Fruit fly (Drosophila melanogaster) Kc167 (cell line): ENCODE results near the gene CG16903.

Experiments used
- Myc ChIP-seq: fragments of >200 bp; optimal IDR thresholded peaks from 2 replicates; lab custom pipeline; 2017; ENCODE audit warnings: missing external identifiers
- Sin3A ChIP-seq: fragments of >200 bp; optimal IDR thresholded peaks from 2 replicates; lab custom pipeline; 2018; ENCODE audit warnings: missing external identifiers
- h ChIP-seq: fragments of >200 bp; optimal IDR thresholded peaks from 3 replicates; lab custom pipeline; 2018; ENCODE audit warnings: missing external identifiers
- insv ChIP-seq: fragments of >200 bp; optimal IDR thresholded peaks from 3 replicates; lab custom pipeline; 2018; ENCODE audit warnings: missing external identifiers
- psq ChIP-seq: fragments of >200 bp; optimal IDR thresholded peaks from 2 replicates; lab custom pipeline; 2017; ENCODE audit warnings: missing external identifiers
- ttk ChIP-seq: sonication (Bioruptor generic); optimal IDR thresholded peaks from 2 replicates; lab custom pipeline; 2017; ENCODE audit warnings: missing external identifiers

CG16903 gene

DNA sequence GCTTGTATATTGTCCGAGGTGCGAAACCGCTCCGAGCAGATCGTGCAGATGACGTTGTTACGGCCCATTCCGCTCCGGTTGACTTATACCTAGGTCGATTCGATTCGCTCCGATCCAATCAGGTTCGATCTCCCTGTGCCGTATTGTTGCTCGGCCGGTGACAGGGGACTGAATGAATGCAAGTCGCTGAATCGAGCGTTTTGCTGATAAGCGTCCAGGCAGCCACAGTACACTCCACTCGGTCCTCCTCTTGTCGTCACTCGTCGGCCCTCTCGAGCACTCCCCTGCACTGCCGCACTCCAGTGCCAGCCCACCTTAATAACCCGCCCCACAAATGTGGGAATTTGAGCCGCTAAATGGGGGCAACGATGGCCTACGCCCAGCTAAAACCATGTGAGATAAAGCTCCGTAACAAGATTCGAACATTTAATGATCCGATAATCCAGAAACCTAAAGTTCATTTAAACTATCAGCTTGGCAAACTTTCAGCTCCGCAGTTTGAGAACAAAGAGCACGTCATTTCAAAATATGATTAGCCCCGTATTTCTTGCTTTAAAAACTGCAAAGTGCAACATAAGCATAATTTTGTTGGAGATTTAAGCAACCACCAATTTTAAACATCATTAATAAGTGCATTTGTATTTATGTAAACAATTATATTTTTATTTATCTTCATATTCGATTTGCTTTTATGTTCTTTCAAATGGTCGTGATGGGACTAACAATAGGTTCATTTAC lies 36.4 kb downstream of the CG16903 start, which contains the start of gene CG4325:
CG4325 (minus strand) TSS at position 159 of the 738 bp plus-strand sequence.
- TF ChIP-seq insv (no peak), Sin3A (no peak), psq (no peak), ttk (lab: Kevin White, UChicago) (no peak), h (lab: Kevin White, UChicago) (no peak), Myc (lab: Kevin White, UChicago) (no peak)

DNA sequence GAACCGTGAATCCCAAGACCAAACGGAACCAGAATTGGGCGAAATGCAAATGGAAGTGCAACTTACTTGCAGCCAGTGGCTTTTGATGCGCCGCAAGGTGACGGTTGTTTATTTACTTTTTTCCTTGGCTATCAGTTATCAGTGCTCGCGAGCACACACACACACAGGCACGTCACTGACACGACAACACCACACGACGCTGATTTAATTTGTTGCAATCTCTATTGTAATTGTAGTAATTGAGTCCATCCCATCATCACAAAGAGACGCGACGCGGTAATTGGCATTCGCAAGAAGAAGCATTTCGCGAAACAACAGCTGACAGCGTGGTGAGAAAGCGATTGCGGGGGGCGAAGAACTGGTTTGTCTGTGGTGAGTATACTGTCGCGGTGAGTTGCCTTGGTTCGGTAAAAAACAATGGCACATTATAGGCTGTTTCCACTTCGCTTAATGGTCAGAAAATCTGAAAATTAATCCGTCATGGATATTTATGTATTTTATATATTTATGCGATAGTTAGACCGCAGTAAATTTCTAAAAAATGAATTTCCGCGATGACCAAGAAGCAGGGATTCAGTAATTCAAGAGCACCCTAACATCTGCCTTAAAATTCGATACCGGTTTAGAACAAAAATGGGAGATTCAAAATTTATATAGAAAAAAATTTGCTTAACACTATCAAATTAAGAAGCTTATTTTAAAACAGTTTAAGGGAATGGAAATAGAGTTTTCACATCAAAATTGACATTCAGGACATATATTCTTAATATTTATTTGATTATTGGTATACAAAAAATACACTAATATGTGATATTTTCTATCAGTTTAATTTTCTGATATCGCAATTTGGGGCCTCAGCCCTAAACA lies 38.0 kb downstream of the CG16903 start, which contains the start of the genes Actn and usp:
Actn (minus strand) TSS at position 331 of the 867 bp plus-strand sequence.
usp (minus strand) TSS at position 331 of the 867 bp plus-strand sequence.
- TF ChIP-seq Myc (lab: Kevin White, UChicago): no peak
- no peak for TF ChIP-seq h (lab: Kevin White, UChicago)
- TF ChIP-seq ttk (lab: Kevin White, UChicago): no peak
- TF ChIP-seq Sin3A: no peak
- TF ChIP-seq insv: no peak
- no peak for TF ChIP-seq psq

DNA sequence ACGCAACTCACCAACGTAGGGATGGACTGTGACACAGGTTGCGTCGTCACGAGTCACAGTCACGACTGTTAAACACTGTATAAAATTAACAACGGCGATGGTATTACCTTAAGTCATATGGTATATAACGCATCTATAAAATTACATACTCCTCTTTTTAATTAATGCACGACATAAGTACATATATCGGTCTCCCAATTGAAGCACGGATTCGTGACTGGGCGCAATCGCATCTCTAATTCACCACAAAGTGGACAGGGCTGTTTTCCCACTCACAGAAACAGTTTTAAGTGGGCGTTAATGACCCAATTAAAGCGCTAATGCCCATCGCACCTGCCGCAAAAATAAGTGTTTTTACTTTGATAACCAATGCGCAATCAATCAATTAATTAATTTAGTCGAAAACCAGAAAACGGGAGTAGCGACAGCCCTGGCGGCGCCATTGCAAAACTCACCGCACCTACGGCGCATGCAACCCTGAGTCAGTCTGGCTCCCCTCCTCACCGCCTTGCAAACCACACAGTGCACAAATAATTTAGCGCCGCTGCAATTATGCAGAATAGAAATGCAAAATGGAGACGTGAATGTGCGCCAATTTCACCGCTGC lies 38.8 kb downstream of the CG16903 start, which contains the start of gene CG4313:
CG4313 (plus strand) TSS at position 557 of the 607 bp plus-strand sequence.
- TF ChIP-seq insv: no peak
- no peak for TF ChIP-seq Sin3A
- no peak for TF ChIP-seq Myc (lab: Kevin White, UChicago)
- TF ChIP-seq psq: no peak
- no peak for TF ChIP-seq ttk (lab: Kevin White, UChicago)
- no peak for TF ChIP-seq h (lab: Kevin White, UChicago)

DNA sequence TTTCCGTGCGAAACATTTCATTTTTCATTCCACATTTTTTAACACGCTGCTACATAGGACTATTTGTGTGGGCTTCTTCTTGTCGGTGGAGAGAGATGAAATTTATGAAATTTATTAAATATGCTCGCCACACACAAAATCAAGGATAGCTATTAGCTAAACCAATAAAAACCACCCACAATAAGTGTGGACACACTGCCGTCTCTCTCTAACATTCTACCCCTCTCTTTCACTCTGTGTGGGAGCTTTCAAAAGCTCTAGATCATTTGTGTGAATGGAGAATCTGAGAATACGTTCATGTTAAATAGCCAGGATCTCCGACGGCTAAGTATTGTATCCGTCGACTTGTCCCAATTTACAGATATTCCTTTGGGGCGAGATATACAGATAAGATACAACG lies 42.6 kb downstream of the CG16903 start:
- TF ChIP-seq insv (no peak), psq (no peak), Myc (lab: Kevin White, UChicago) (no peak), Sin3A (no peak), ttk (lab: Kevin White, UChicago) (no peak)

DNA sequence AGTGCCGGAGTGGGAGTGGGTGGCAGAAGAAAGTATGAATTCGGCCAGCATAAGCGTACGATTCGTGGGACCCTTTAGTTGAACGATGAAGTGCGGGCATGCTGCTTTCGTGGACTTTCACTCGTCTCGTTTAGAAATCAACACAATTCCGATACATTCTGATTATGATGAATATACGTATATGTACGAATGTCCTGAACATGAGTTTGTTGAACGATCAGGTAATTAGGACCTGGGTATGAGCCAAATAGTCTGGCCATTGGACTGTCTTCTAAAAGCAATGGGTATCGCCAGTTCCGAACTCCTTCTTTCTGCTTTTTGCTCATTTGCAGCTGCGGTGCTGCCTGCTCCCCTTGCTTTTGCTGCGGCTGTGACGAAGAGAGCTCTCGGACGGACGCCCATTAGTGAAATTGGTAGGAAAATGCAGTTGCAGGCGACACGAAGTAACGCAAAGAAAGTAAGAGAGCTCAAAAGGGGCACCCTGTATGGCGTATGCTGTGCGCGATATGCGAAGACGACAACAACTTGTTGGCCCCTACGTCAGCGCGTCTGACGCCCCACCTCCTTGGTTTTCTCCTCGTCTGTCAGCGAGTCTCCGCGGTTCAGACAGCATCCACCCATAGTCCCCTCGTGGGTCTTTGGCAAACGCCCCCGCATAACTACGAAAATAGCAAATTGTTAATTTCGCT lies 43.3 kb downstream of the CG16903 start:
- TF ChIP-seq psq (no peak), Sin3A (no peak), insv (no peak), Myc (lab: Kevin White, UChicago) (no peak), h (lab: Kevin White, UChicago) (no peak), ttk (lab: Kevin White, UChicago) (no peak)

DNA sequence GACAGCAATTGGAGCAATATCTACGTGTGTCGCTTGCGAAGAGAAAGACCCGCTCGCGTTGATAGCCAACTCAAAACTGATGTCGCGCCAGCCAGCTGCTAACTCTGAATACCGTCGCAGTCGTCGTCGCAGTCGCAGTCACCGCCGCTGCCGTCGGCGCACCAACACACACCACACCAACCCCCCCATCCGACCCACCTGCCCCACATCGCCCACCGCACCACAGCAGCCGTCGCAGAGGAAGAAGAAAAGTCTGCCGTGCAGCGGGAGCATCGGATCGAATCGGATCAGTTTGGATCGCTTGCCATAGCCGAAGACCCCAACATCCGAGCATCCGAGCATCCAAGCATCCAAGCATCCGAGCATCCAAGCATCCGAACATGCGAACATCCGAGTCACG lies 43.8 kb downstream of the CG16903 start:
- no peak for TF ChIP-seq h (lab: Kevin White, UChicago)
- TF ChIP-seq Myc (lab: Kevin White, UChicago): no peak
- TF ChIP-seq ttk (lab: Kevin White, UChicago): no peak
- no peak for TF ChIP-seq Sin3A
- TF ChIP-seq psq: no peak
- no peak for TF ChIP-seq insv

DNA sequence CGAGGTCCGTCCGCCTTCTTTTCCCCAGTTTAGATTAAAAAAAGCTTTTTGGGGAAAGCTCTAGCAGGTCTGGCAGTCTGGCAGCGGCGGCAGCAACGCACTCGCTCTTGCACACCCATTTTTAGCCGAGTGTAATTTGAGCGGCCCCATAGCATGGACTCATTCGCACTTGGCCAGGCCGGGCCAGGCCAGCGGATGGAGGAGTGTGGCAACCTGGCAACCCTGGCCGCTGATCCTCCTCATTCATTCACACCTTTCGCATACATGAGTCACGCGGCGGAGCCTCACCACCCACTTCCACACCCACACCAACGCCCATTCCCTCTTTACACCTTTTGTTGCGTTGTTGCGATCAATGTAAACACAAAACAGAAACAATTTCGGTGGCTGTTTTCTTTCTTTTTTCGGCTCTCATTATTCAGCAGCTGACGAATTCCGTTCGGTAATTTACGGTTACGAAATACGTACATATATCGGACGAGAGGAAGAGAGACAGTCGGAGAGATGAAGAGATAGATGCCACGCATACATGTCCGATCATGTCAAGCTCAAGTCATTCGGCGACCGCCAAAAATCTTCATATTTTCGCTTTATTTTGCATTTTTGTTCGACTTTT lies 47.3 kb downstream of the CG16903 start:
- TF ChIP-seq Sin3A: no peak
- TF ChIP-seq ttk (lab: Kevin White, UChicago): no peak
- TF ChIP-seq psq: no peak
- TF ChIP-seq h (lab: Kevin White, UChicago): no peak
- TF ChIP-seq insv: no peak
- TF ChIP-seq Myc (lab: Kevin White, UChicago): no peak

DNA sequence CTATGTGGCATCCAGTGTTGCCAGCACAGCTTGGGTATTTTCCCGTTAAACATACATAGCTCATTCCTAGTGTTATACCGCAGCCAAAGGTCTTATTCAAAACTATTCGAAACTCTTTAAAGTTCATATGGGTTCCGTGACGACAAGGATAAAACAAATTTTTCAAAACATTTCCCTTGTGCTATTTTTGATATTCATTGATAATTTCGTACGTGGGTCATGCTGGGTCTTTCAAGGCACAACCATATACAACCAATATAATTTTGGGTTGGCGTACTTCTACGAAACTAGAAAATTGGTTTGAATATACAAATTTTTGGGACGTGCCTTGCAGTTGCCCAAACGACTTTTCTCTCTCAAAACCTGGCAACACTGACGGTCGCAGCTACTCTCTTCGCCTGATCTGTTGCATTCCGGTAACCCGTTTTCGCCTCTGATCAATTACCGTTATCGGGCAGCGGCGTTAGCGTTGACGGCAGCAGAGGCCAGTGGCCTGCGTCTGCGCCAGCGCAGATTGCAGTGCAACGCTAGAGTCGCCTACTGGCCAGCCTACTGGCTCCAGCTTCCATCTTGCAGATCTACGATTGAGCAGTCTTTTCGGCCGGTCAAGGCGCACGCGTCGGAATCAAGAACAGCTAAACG lies 47.9 kb downstream of the CG16903 start:
- TF ChIP-seq psq: no peak
- TF ChIP-seq h (lab: Kevin White, UChicago): no peak
- TF ChIP-seq insv: no peak
- no peak for TF ChIP-seq Myc (lab: Kevin White, UChicago)
- no peak for TF ChIP-seq Sin3A
- no peak for TF ChIP-seq ttk (lab: Kevin White, UChicago)

DNA sequence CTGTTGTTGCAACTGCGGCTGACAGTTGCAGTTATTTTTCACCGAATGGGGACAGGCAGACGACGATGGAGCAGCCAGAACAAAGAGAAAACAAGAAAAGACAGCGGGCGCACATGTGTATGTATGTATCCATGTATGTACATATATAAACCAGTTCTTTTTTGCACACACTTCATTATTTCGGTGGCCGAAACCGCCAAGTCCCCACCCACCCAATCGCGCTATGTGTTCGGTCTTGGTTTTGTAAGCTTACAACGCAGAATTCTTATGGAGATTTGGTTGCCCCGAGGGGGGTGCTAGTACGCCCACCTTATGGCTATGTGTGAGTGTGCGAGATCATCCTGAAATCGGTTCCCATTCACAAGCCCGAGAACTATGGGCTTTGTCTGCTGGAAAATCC lies 48.9 kb downstream of the CG16903 start:
- TF ChIP-seq Myc (lab: Kevin White, UChicago) (no peak), ttk (lab: Kevin White, UChicago) (no peak), h (lab: Kevin White, UChicago) (no peak), psq (no peak), insv (no peak), Sin3A (no peak)
